Fruit fly (Drosophila melanogaster) whole organism, adult: Measurements from ENCODE around the gene Sr-CI.

Experiments
- CG12768 ChIP-seq: fragments of 200-800 bp; sonication (Bioruptor generic); optimal IDR thresholded peaks from 2 replicates; lab custom pipeline; 2017; ENCODE audit warnings: missing biosample characterization, missing genetic modification characterization, mild to moderate bottlenecking, moderate library complexity, missing genetic modification reagents
- CG7045 ChIP-seq: fragments of 200-800 bp; sonication (Bioruptor generic); optimal IDR thresholded peaks from 2 replicates; lab custom pipeline; 2017; ENCODE audit warnings: missing biosample characterization, mild to moderate bottlenecking, missing genetic modification characterization
- Mnt ChIP-seq: fragments of 200-800 bp; sonication (Bioruptor generic); optimal IDR thresholded peaks from 2 replicates; lab custom pipeline; 2016; ENCODE audit warnings: missing biosample characterization, mild to moderate bottlenecking, missing genetic modification characterization

dm6 chr2L:4148979-4149378, 27.5 kb downstream of the Sr-CI start, which contains the start of gene CG2955:
- TF ChIP-seq Mnt: no peak
- TF ChIP-seq CG7045: no peak
- no peak for TF ChIP-seq CG12768
